Worm (Caenorhabditis elegans): Measurements from ENCODE around the gene R07E5.6.

Gene R07E5.6

DNA sequence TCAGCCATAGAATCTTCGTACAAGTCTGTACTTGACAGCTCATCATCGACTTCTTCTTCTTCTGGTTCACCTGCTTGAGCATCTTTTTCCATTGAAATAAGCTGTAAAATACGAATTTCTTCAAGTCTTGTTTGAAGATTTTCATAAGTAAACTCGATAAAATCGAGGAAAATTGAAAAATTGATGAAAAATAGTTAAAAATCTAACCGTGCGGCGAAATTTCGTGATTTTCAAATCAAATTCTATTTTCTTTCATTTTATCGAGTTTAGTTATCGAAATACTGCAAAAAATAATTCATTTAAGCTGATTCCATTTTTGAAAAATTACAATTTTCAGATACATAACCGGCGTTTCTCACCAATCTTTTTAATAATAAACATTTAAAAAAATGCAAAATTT, 16.6 kb downstream of the R07E5.6 start, which contains the start of gene R07E5.11:
Gene R07E5.11 (minus strand): TSS at position 101 of the 400 bp plus-strand sequence.
- no peak for TF ChIP-seq zag-1 (tag; optimal IDR thresholded peaks at IDR 0.05)
- TF ChIP-seq lsy-2 (tag; optimal IDR thresholded peaks at IDR 0.05): no peak
- no peak for TF ChIP-seq pqm-1 (tag; optimal IDR thresholded peaks at IDR 0.05)
- no peak for TF ChIP-seq fos-1 (tag; optimal IDR thresholded peaks at IDR 0.05)
- TF ChIP-seq lin-35 (GFP tag; optimal IDR thresholded peaks at IDR 0.05): no peak
- TF ChIP-seq fkh-8 (tag; optimal IDR thresholded peaks at IDR 0.05): no peak
- no peak for TF ChIP-seq dpl-1 (GFP tag; optimal IDR thresholded peaks at IDR 0.05)
- TF ChIP-seq nhr-237 (tag; optimal IDR thresholded peaks at IDR 0.05): no peak
- no peak for TF ChIP-seq nhr-77 (tag; optimal IDR thresholded peaks at IDR 0.05)
- no peak for TF ChIP-seq dsc-1 (tag; optimal IDR thresholded peaks at IDR 0.05)
- no peak for TF ChIP-seq grh-1 (GFP tag; IDR thresholded peaks at IDR 0.05)
- no peak for TF ChIP-seq elt-2 (tag; optimal IDR thresholded peaks at IDR 0.05)
- TF ChIP-seq ets-5 (GFP tag; IDR thresholded peaks at IDR 0.05): no peak
- TF ChIP-seq nhr-90 (tag; optimal IDR thresholded peaks at IDR 0.05; ENCODE audit: poor library complexity): no peak
- no peak for TF ChIP-seq mdl-1 (tag; optimal IDR thresholded peaks at IDR 0.05)
- no peak for TF ChIP-seq hpl-2 (GFP tag; optimal IDR thresholded peaks at IDR 0.05)
- no peak for TF ChIP-seq unc-30 (tag; optimal IDR thresholded peaks at IDR 0.05)
- TF ChIP-seq aly-2 (tag; optimal IDR thresholded peaks at IDR 0.05): no peak
- TF ChIP-seq lin-39 (tag; optimal IDR thresholded peaks at IDR 0.05): no peak
- no peak for TF ChIP-seq ceh-63 (GFP tag; optimal IDR thresholded peaks at IDR 0.05)

DNA sequence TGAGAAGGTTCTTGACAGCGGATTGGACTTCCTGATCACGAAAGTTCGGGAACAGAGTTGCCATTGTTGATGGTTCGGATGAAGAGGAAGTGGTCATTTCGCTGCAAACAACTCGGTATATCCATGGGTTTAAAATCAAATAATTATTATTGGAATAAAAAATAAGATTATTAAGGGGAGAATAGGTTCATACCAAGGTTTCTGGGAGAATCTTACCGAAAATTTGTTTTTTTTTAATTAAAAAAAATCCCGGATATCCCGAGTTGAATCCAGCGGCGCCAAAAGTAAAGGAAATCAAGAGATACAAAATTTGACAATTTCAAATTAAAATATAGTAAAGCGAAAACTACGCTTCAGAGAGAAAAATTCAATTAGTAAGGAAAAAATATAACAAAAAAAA, 19.4 kb downstream of the R07E5.6 start, which contains the start of the genes R07E5.19 and pdcd-2:
Gene R07E5.19 (minus strand): TSS at position 101 of the 400 bp plus-strand sequence.
Gene pdcd-2 (minus strand): TSS at position 102 of the 400 bp plus-strand sequence.
- TF ChIP-seq mef-2 (tag; optimal IDR thresholded peaks at IDR 0.05) (no peak), efl-1 (optimal IDR thresholded peaks at IDR 0.05) (no peak), efl-1 (GFP tag; optimal IDR thresholded peaks at IDR 0.05 in 1 of 2) (peak in 1 of 2 experiments; percentile 14)

DNA sequence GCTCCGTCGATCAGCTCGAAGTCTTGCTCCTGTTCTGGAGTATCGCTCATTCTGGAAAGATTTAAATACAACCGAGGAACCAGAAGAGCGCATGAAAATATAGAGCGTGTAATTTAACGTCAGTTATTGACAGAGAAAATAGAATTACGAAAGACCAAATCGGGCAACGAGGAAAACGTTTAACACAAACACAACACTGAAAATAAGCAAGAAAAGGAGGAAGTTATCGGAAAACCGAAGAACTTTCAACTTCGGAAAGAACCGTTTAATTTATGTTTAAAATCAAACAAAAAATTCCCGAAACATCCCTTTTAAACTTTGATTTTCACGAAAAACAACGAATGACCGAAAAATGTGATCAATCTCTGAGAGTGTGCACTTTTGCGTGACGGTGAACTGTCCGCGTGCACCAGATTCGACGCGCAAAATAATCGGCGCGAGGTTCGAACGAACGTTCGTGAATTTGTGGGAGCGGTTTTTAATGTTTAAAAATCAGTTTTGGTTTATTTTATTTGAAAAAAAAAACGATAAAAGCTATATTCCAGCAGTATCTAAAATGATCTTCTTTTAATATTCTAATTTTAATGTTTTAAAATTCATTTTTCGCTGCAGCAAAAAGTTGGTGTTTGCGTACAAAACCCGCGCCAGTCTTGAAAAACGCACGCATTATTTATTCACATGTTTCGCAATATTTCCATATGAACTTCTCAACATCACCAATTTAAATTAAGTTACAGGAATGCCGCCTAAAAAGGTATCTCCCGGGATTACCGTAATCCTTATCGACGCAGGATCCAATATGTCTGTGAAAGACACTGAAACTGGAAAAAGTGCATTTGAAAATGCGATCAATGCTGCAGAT, 20.8 kb downstream of the R07E5.6 start, which contains the start of the genes R07E5.7 and cku-80:
Gene R07E5.7 (minus strand): TSS at position 51 of the 862 bp plus-strand sequence.
Gene cku-80 (plus strand): TSS at position 732 of the 862 bp plus-strand sequence.
- TF ChIP-seq lin-14 (GFP tag; optimal IDR thresholded peaks at IDR 0.05) (no peak), pqm-1 (tag; optimal IDR thresholded peaks at IDR 0.05) (no peak), tlp-1 (tag; optimal IDR thresholded peaks at IDR 0.05) (no peak), lin-35 (GFP tag; optimal IDR thresholded peaks at IDR 0.05) (peak; percentile 84 to 95), ceh-8 (GFP tag; optimal IDR thresholded peaks at IDR 0.05) (no peak), hlh-17 (GFP tag; optimal IDR thresholded peaks at IDR 0.05; ENCODE audit: borderline replicate concordance) (no peak), fkh-8 (tag; optimal IDR thresholded peaks at IDR 0.05) (peak; percentile 30), hpl-2 (GFP tag; optimal IDR thresholded peaks at IDR 0.05) (no peak), ztf-4 (tag; optimal IDR thresholded peaks at IDR 0.05) (no peak), ceh-63 (GFP tag; optimal IDR thresholded peaks at IDR 0.05) (no peak), fkh-10 (GFP tag; optimal IDR thresholded peaks at IDR 0.05) (no peak), fkh-4 (tag; optimal IDR thresholded peaks at IDR 0.05; ENCODE audit: borderline replicate concordance) (no peak), dpl-1 (GFP tag; optimal IDR thresholded peaks at IDR 0.05) (peak; percentile 86 to 91 (median 90)), pax-3 (tag; optimal IDR thresholded peaks at IDR 0.05) (no peak), rnt-1 (tag; optimal IDR thresholded peaks at IDR 0.05) (peak; percentile 78), elt-3 (tag; optimal IDR thresholded peaks at IDR 0.05) (peak in 2 of 6 experiments; percentile 44 to 47), lsy-2 (tag; optimal IDR thresholded peaks at IDR 0.05) (peak; percentile 74 to 78), xbp-1 (tag; optimal IDR thresholded peaks at IDR 0.05) (peak; percentile 61), swsn-7 (tag; optimal IDR thresholded peaks at IDR 0.05) (peak; percentile 54), snu-23 (GFP tag; optimal IDR thresholded peaks at IDR 0.05) (peak; percentile 84), mef-2 (tag; optimal IDR thresholded peaks at IDR 0.05) (no peak), nhr-84 (tag; optimal IDR thresholded peaks at IDR 0.05) (no peak), snpc-4 (tag; optimal IDR thresholded peaks at IDR 0.05) (peak; percentile 44), egl-13 (tag; optimal IDR thresholded peaks at IDR 0.05) (no peak), C16A3.4 (tag; optimal IDR thresholded peaks at IDR 0.05) (peak; percentile 70), mdl-1 (tag; optimal IDR thresholded peaks at IDR 0.05) (peak in 1 of 2 experiments; percentile 41), Y116A8C.19 (tag; optimal IDR thresholded peaks at IDR 0.05; ENCODE audit: borderline replicate concordance) (no peak), unc-30 (tag; optimal IDR thresholded peaks at IDR 0.05) (no peak), ceh-88 (GFP tag; IDR thresholded peaks at IDR 0.05) (no peak), ets-5 (GFP tag; IDR thresholded peaks at IDR 0.05) (no peak), C04F5.9 (tag; optimal IDR thresholded peaks at IDR 0.05) (peak; percentile 31), nhr-71 (tag; optimal IDR thresholded peaks at IDR 0.05) (peak; percentile 78), dsc-1 (tag; optimal IDR thresholded peaks at IDR 0.05) (peak; percentile 40), nhr-90 (tag; optimal IDR thresholded peaks at IDR 0.05; ENCODE audit: poor library complexity) (peak; percentile 55), unc-130 (tag; optimal IDR thresholded peaks at IDR 0.05) (peak; percentile 56)
